Worm (Caenorhabditis elegans) whole organism, dauer: ENCODE measurements around the gene srbc-82.

Source experiments
- unc-62 ChIP-seq: sonication (generic microtip); optimal IDR thresholded peaks from 2 replicates; lab custom pipeline; 2017; ENCODE audit warnings: missing biosample characterization, missing genetic modification reagents, missing genetic modification characterization

srbc-82 gene

ce11 chrV:16300276-16300675, at the start of gene srbc-82:
Gene srbc-82 (plus strand): TSS chrV:16300576.
- TF ChIP-seq unc-62, result no peak

- no peak for TF ChIP-seq unc-62
Observed at ce11 chrV:16253687-16254086, 46.7 kb upstream of the srbc-82 start, which contains the start of gene gcy-20. Gene gcy-20 (minus strand): TSS chrV:16253787.

ce11 chrV:16256395-16256794, 44.0 kb upstream of the srbc-82 start, which contains the start of gene bgnt-1.3:
Gene bgnt-1.3 (minus strand): TSS chrV:16256495.
- TF ChIP-seq unc-62, result no peak

- no peak for TF ChIP-seq unc-62
Observed at ce11 chrV:16258142-16258541, 42.2 kb upstream of the srbc-82 start, which contains the start of gene nhr-218. Gene nhr-218 (plus strand): TSS chrV:16258442.

ce11 chrV:16259684-16260083, 40.7 kb upstream of the srbc-82 start, which contains the start of gene nhr-127:
Gene nhr-127 (plus strand): TSS chrV:16259984.
- no peak for TF ChIP-seq unc-62

ce11 chrV:16266514-16266913, 33.9 kb upstream of the srbc-82 start, which contains the start of gene T13F3.4:
Gene T13F3.4 (minus strand): TSS chrV:16266614.
- TF ChIP-seq unc-62, result no peak

- no peak for TF ChIP-seq unc-62
Observed at ce11 chrV:16269556-16269955, 30.8 kb upstream of the srbc-82 start, which contains the start of the genes fbxa-2 and T13F3.8. Gene fbxa-2 (minus strand): TSS chrV:16269656. Gene T13F3.8 (plus strand): TSS chrV:16269800.

- TF ChIP-seq unc-62, result no peak
Observed at ce11 chrV:16271121-16271520, 29.3 kb upstream of the srbc-82 start, which contains the start of gene T13F3.6. Gene T13F3.6 (minus strand): TSS chrV:16271221.

- no peak for TF ChIP-seq unc-62
Observed at ce11 chrV:16275347-16275746, 25.0 kb upstream of the srbc-82 start, which contains the start of gene pacl-1. Gene pacl-1 (minus strand): TSS chrV:16275447.

- no peak for TF ChIP-seq unc-62
Observed at ce11 chrV:16277918-16278317, 22.5 kb upstream of the srbc-82 start, which contains the start of gene cyp-37B1. Gene cyp-37B1 (plus strand): TSS chrV:16278116.

ce11 chrV:16282147-16282546, 18.2 kb upstream of the srbc-82 start, which contains the start of gene F28G4.2:
Gene F28G4.2 (minus strand): TSS chrV:16282321.
- no peak for TF ChIP-seq unc-62

- no peak for TF ChIP-seq unc-62
Observed at ce11 chrV:16285794-16286193, 14.6 kb upstream of the srbc-82 start, which contains the start of gene F28G4.4. Gene F28G4.4 (minus strand): TSS chrV:16285894.

ce11 chrV:16287619-16288018, 12.8 kb upstream of the srbc-82 start, which contains the start of gene F28G4.3:
Gene F28G4.3 (minus strand): TSS chrV:16287719.
- TF ChIP-seq unc-62, result no peak

ce11 chrV:16292409-16292808, 8.0 kb upstream of the srbc-82 start, which contains the start of gene oac-5:
Gene oac-5 (plus strand): TSS chrV:16292709.
- no peak for TF ChIP-seq unc-62

- TF ChIP-seq unc-62, result no peak
Observed at ce11 chrV:16297070-16297469, 3.3 kb upstream of the srbc-82 start, which contains the start of gene srbc-83. Gene srbc-83 (plus strand): TSS chrV:16297370.

- no peak for TF ChIP-seq unc-62
Observed at ce11 chrV:16298669-16299068, 1.7 kb upstream of the srbc-82 start, which contains the start of gene srbc-84. Gene srbc-84 (plus strand): TSS chrV:16298969.

- no peak for TF ChIP-seq unc-62
Observed at ce11 chrV:16299834-16300233, 542 bp upstream of the srbc-82 start.

- no peak for TF ChIP-seq unc-62
Observed at ce11 chrV:16302439-16302838, 2.1 kb downstream of the srbc-82 start, which contains the start of the genes C31A11.13 and oac-6. Gene C31A11.13 (minus strand): TSS chrV:16302551. Gene oac-6 (plus strand): TSS chrV:16302717.
